Worm (Caenorhabditis elegans) whole organism, L1 larva: ENCODE data around the gene fipr-7.

ENCODE experiments used
- F16B12.6 ChIP-seq: fragments of 150-350 bp; optimal IDR thresholded peaks from 2 replicates; lab custom pipeline; 2014; ENCODE audit warnings: missing biosample characterization, missing genetic modification characterization
- Y116A8C.19 ChIP-seq: sonication (generic microtip); optimal IDR thresholded peaks from 2 replicates; lab custom pipeline; 2016; ENCODE audit warnings: missing compliant biosample characterization, missing genetic modification characterization, borderline replicate concordance
- aha-1 ChIP-seq: fragments of 150-350 bp; optimal IDR thresholded peaks from 2 replicates; lab custom pipeline; 2014; ENCODE audit warnings: missing biosample characterization, missing genetic modification characterization
- alr-1 ChIP-seq: fragments of 200-800 bp; sonication (Bioruptor generic); optimal IDR thresholded peaks from 2 replicates; lab custom pipeline; 2018; ENCODE audit warnings: borderline replicate concordance, mild to moderate bottlenecking, missing genetic modification characterization, missing compliant biosample characterization
- aly-2 ChIP-seq: fragments of 150-350 bp; optimal IDR thresholded peaks from 2 replicates; lab custom pipeline; 2014; ENCODE audit warnings: missing biosample characterization, missing genetic modification characterization
- ama-1 ChIP-seq: fragments of 150-350 bp; optimal IDR thresholded peaks from 2 replicates; lab custom pipeline; 2014
- blmp-1 ChIP-seq: fragments of 150-350 bp; optimal IDR thresholded peaks from 2 replicates; lab custom pipeline; 2014; ENCODE audit warnings: missing biosample characterization, missing genetic modification characterization
- ceh-63 ChIP-seq: fragments of 200-800 bp; sonication (Bioruptor generic); optimal IDR thresholded peaks from 2 replicates; lab custom pipeline; 2018; ENCODE audit warnings: mild to moderate bottlenecking, missing genetic modification characterization, missing compliant biosample characterization
- dsc-1 ChIP-seq: sonication (generic microtip); optimal IDR thresholded peaks from 2 replicates; lab custom pipeline; 2016; ENCODE audit warnings: mild to moderate bottlenecking, missing genetic modification characterization, missing compliant biosample characterization
- egl-13 ChIP-seq: sonication (generic microtip); optimal IDR thresholded peaks from 2 replicates; lab custom pipeline; 2016; ENCODE audit warnings: missing genotype, missing genetic modification reagents, missing genetic modification characterization, missing compliant biosample characterization
- egl-27 ChIP-seq, 2 experiments: fragments of 150-350 bp in 1 of 2; sonication (generic microtip); optimal IDR thresholded peaks; 3 replicates each; lab custom pipeline; 2017 to 2018; ENCODE audit warnings: missing biosample characterization in 2 of 2, missing genetic modification characterization in 2 of 2, missing genetic modification reagents in 2 of 2
- elt-2 ChIP-seq: sonication (generic microtip); optimal IDR thresholded peaks from 2 replicates; lab custom pipeline; 2016; ENCODE audit warnings: missing genetic modification characterization, mild to moderate bottlenecking, inconsistent platforms, missing compliant biosample characterization, missing genetic modification reagents
- elt-3 ChIP-seq, 6 experiments: fragments of 150-350 bp in 1 of 6; sonication (generic microtip); optimal IDR thresholded peaks; 2 replicates each; lab custom pipeline; 2017 to 2018; ENCODE audit warnings: missing biosample characterization in 6 of 6, missing genetic modification characterization in 6 of 6, inconsistent platforms in 1 of 6
- fkh-4 ChIP-seq: sonication (generic microtip); optimal IDR thresholded peaks from 2 replicates; lab custom pipeline; 2016; ENCODE audit warnings: missing compliant biosample characterization, missing genetic modification characterization, borderline replicate concordance
- isw-1 ChIP-seq: fragments of 200-800 bp; sonication (Bioruptor generic); IDR thresholded peaks from 2 replicates; pipeline ENCODE4 v1.3.6; 2022; ENCODE audit warnings: missing genetic modification characterization, missing compliant biosample characterization
- lin-14 ChIP-seq: fragments of 200-800 bp; sonication (Bioruptor generic); optimal IDR thresholded peaks from 2 replicates; lab custom pipeline; 2018; ENCODE audit warnings: mild to moderate bottlenecking, missing genetic modification characterization, moderate library complexity, missing compliant biosample characterization
- lin-15B ChIP-seq: fragments of 150-350 bp; sonication (generic microtip); optimal IDR thresholded peaks from 3 replicates; lab custom pipeline; 2014; ENCODE audit warnings: missing biosample characterization, missing genetic modification characterization
- mab-9 ChIP-seq: fragments of 200-800 bp; sonication (Bioruptor generic); IDR thresholded peaks from 2 replicates; pipeline ENCODE4 v1.3.6; 2022; ENCODE audit warnings: missing genetic modification reagents, missing genetic modification characterization, missing compliant biosample characterization
- mdl-1 ChIP-seq, 2 experiments: fragments of 150-350 bp; optimal IDR thresholded peaks; 2 replicates each; lab custom pipeline; 2014 to 2017; ENCODE audit warnings: missing biosample characterization in 2 of 2, missing genetic modification characterization in 2 of 2, inconsistent platforms in 1 of 2
- nhr-237 ChIP-seq: fragments of 150-350 bp; optimal IDR thresholded peaks from 2 replicates; lab custom pipeline; 2014; ENCODE audit warnings: missing biosample characterization, missing genetic modification characterization
- nhr-28 ChIP-seq: fragments of 150-350 bp; optimal IDR thresholded peaks from 2 replicates; lab custom pipeline; 2014; ENCODE audit warnings: missing biosample characterization, missing genetic modification characterization
- nhr-71 ChIP-seq: sonication (generic microtip); optimal IDR thresholded peaks from 2 replicates; lab custom pipeline; 2016; ENCODE audit warnings: mild to moderate bottlenecking, missing genetic modification characterization, moderate library complexity, missing compliant biosample characterization
- nhr-76 ChIP-seq: sonication (generic microtip); optimal IDR thresholded peaks from 2 replicates; lab custom pipeline; 2017; ENCODE audit warnings: missing biosample characterization, missing genetic modification characterization
- nhr-77 ChIP-seq: fragments of 150-350 bp; optimal IDR thresholded peaks from 2 replicates; lab custom pipeline; 2014; ENCODE audit warnings: missing biosample characterization, missing genetic modification characterization
- pag-3 ChIP-seq: sonication (generic microtip); optimal IDR thresholded peaks from 2 replicates; lab custom pipeline; 2017; ENCODE audit warnings: missing genetic modification characterization, mild to moderate bottlenecking, missing compliant biosample characterization, antibody characterized with exemption, borderline replicate concordance; ENCODE audit not compliant: insufficient read depth
- pax-3 ChIP-seq: fragments of 200-800 bp; sonication (Bioruptor generic); optimal IDR thresholded peaks from 2 replicates; lab custom pipeline; 2018; ENCODE audit warnings: mild to moderate bottlenecking, missing genetic modification characterization, moderate library complexity, missing compliant biosample characterization
- pqm-1 ChIP-seq: sonication (generic microtip); optimal IDR thresholded peaks from 3 replicates; lab custom pipeline; 2017; ENCODE audit warnings: missing biosample characterization, missing genetic modification characterization
- skn-1 ChIP-seq: fragments of 150-350 bp; optimal IDR thresholded peaks from 2 replicates; lab custom pipeline; 2014; ENCODE audit warnings: missing biosample characterization, missing genetic modification characterization
- snu-23 ChIP-seq: sonication (generic microtip); optimal IDR thresholded peaks from 2 replicates; lab custom pipeline; 2016; ENCODE audit warnings: missing genetic modification characterization, missing compliant biosample characterization
- sptf-1 ChIP-seq: fragments of 150-350 bp; optimal IDR thresholded peaks from 2 replicates; lab custom pipeline; 2014; ENCODE audit warnings: missing biosample characterization, missing genetic modification characterization
- swsn-7 ChIP-seq: sonication (generic microtip); optimal IDR thresholded peaks from 2 replicates; lab custom pipeline; 2016; ENCODE audit warnings: missing genetic modification characterization, missing compliant biosample characterization
- tbx-2 ChIP-seq: sonication (generic microtip); optimal IDR thresholded peaks from 2 replicates; lab custom pipeline; 2016; ENCODE audit warnings: missing genetic modification characterization, missing compliant biosample characterization
- tlp-1 ChIP-seq: fragments of 150-350 bp; optimal IDR thresholded peaks from 2 replicates; lab custom pipeline; 2014; ENCODE audit warnings: missing biosample characterization, missing genetic modification characterization
- unc-130 ChIP-seq: fragments of 150-350 bp; optimal IDR thresholded peaks from 2 replicates; lab custom pipeline; 2017; ENCODE audit warnings: missing biosample characterization, missing genetic modification characterization, inconsistent platforms
- unc-62 ChIP-seq: fragments of 150-350 bp; optimal IDR thresholded peaks from 2 replicates; lab custom pipeline; 2014; ENCODE audit warnings: missing biosample characterization, missing genetic modification reagents, missing genetic modification characterization
- unc-86 ChIP-seq: sonication (generic microtip); optimal IDR thresholded peaks from 2 replicates; lab custom pipeline; 2016; ENCODE audit warnings: missing genetic modification characterization, missing compliant biosample characterization
- vab-15 ChIP-seq: sonication (generic microtip); optimal IDR thresholded peaks from 2 replicates; lab custom pipeline; 2017; ENCODE audit warnings: missing genotype, mild to moderate bottlenecking, missing genetic modification characterization, missing compliant biosample characterization
- zag-1 ChIP-seq: fragments of 150-350 bp; optimal IDR thresholded peaks from 2 replicates; lab custom pipeline; 2014; ENCODE audit warnings: missing biosample characterization, missing genetic modification characterization

Gene fipr-7

DNA sequence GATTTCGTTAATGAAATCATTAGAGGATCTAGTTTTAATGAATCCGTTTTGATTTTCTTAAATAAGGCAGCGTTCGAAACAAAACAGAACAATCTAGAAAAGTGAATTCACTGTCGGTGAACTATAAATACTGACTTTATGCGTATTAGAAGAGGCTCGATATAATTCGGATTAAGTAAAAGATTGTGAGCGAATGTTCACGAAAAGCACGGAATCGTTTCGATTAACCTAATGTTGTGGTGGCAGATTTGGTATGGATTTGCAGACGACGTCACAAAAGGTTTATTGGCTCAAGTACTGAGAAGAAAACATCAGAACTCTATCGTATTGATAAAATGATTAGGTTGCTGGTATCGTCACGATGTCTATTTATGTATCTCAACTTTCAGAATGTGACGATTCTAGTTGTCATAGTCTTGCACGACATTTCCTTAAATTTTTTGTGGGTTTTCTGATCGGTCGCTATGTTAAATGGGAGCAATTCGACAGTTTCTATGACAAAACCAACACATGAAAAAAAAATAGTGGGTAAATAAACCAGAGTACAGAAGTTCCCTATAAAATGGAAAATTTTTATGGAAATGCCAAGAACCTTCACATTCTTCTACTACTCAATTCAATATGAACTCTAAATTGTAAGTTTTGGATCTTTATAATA is at the start of gene fipr-7, which contains the start of gene pyt-1:
fipr-7 (plus strand) TSS at position 608 of the 658 bp plus-strand sequence.
pyt-1 (minus strand) TSS at position 101 of the 658 bp plus-strand sequence.
- TF ChIP-seq nhr-77 (tag; lab: Kevin White, UChicago) (no peak), dsc-1 (tag; lab: Kevin White, UChicago) (peak; percentile 61), alr-1 (tag; lab: Kevin White, UChicago) (no peak), elt-2 (no peak), nhr-71 (no peak)
- TF ChIP-seq, all 84 proteins: peak for 1

DNA sequence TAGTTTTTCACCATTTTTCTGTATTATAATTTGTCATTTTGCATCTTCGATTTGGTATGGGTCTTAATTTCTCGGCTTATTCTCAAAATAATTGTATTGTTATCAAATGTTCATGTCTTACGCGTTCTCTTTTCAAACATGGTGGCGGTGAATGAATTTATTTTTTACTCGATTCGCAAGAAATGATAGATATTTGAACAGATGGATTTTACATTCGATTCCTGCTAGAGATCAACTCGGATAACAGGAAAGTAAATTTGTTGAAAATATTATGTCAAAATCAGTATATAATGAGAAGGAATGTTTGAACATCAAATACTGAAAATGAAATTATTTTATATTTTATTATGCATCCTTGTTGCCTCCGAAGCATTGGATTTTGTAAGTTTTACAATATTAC is 46.6 kb upstream of the fipr-7 start, which contains the start of gene ZK856.4:
ZK856.4 (plus strand) TSS at position 301 of the 400 bp plus-strand sequence.
- TF ChIP-seq tbx-2 (tag; lab: Kevin White, UChicago) (no peak), unc-130 (tag; lab: Kevin White, UChicago) (no peak), vab-15 (no peak), zag-1 (tag; lab: Kevin White, UChicago) (no peak), nhr-76 (tag; lab: Kevin White, UChicago) (no peak), tlp-1 (no peak), pax-3 (tag; lab: Kevin White, UChicago) (no peak), egl-27 (tag; optimal IDR thresholded peaks at IDR 0.05; lab: Kevin White, UChicago) (no peak), aly-2 (no peak), sptf-1 (tag; lab: Kevin White, UChicago) (no peak), swsn-7 (no peak), unc-86 (tag; lab: Kevin White, UChicago) (no peak), nhr-71 (no peak), ceh-63 (GFP tag; lab: Kevin White, UChicago) (no peak), elt-3 (tag; optimal IDR thresholded peaks at IDR 0.05; lab: Kevin White, UChicago) (no peak), snu-23 (GFP tag; lab: Kevin White, UChicago) (no peak)

DNA sequence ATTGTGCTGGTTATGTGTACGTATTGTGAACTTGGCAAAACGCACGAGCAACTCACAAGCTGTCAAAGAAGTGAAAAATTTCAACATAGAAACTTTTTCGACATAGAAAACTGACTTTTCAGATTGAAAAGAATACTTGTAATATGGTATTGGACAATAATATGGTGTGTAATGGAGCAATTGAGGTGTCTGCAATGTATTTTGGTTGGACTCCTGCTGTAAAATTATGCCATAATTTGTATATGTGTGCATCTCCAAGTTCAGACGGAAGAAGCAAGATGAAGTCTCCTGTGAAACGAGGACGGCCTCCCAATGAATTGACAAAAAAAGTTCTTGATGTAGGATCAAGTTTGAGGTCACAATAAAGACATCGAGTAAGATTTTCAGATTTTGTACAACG is 45.8 kb upstream of the fipr-7 start:
- TF ChIP-seq pag-3 (tag; lab: Kevin White, UChicago) (no peak), swsn-7 (no peak), mab-9 (no peak), alr-1 (tag; lab: Kevin White, UChicago) (no peak), F16B12.6 (tag; lab: Kevin White, UChicago) (no peak), fkh-4 (tag; lab: Kevin White, UChicago) (no peak), aly-2 (no peak), lin-14 (GFP tag; lab: Kevin White, UChicago) (no peak), dsc-1 (tag; lab: Kevin White, UChicago) (no peak), Y116A8C.19 (tag; lab: Kevin White, UChicago) (no peak), egl-13 (no peak), nhr-237 (tag; lab: Kevin White, UChicago) (no peak), unc-130 (tag; lab: Kevin White, UChicago) (no peak), aha-1 (tag; lab: Kevin White, UChicago) (no peak), pax-3 (tag; lab: Kevin White, UChicago) (no peak), blmp-1 (tag; lab: Kevin White, UChicago) (no peak)

DNA sequence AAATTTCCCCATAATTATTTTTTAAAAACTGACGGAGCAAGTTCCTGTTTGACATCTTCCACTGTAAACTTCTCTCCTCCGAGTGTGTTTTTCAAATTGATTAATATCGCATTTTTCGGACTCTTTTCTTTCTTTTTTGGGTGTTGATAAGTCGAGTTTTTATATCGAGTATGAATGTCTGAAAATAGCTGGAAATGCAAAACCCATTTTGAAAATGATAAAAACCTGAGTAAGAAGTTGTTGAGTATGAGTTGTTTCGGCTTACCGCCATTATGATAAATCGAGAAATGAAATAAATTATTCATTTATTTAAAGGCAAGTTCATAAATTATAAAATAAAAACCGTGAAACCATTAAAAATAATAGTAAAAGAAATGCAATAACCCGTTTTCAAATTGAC is 43.9 kb upstream of the fipr-7 start, which contains the start of gene ZK856.18:
ZK856.18 (minus strand) TSS at position 289 of the 400 bp plus-strand sequence.
- TF ChIP-seq lin-15B (tag; lab: Kevin White, UChicago) (no peak), elt-2 (no peak), ama-1 (lab: Kevin White, UChicago) (no peak), mdl-1 (tag; optimal IDR thresholded peaks at IDR 0.05; lab: Kevin White, UChicago) (no peak), nhr-28 (tag; lab: Kevin White, UChicago) (no peak), unc-62 (no peak), Y116A8C.19 (tag; lab: Kevin White, UChicago) (no peak), isw-1 (GFP tag; lab: Robert Waterston, UW) (no peak), skn-1 (tag; lab: Kevin White, UChicago) (no peak), alr-1 (tag; lab: Kevin White, UChicago) (no peak), pqm-1 (tag; lab: Kevin White, UChicago) (no peak), pag-3 (tag; lab: Kevin White, UChicago) (no peak)
